Worm (Caenorhabditis elegans) whole organism, L4 larva: ENCODE data around the gene C50D2.6.

ENCODE experiments used
- F49E8.2 ChIP-seq: sonication (generic microtip); optimal IDR thresholded peaks from 2 replicates; lab custom pipeline; 2016; ENCODE audit warnings: missing compliant biosample characterization, mild to moderate bottlenecking, missing genetic modification characterization, borderline replicate concordance
- ces-1 ChIP-seq: fragments of 150-350 bp; sonication (generic microtip); optimal IDR thresholded peaks from 4 replicates; lab custom pipeline; 2014; ENCODE audit warnings: missing biosample characterization, missing genetic modification reagents, missing genetic modification characterization
- daf-12 ChIP-seq: fragments of 150-350 bp; optimal IDR thresholded peaks from 2 replicates; lab custom pipeline; 2014; ENCODE audit warnings: missing biosample characterization, missing genetic modification reagents, missing genetic modification characterization
- daf-16 ChIP-seq, 3 experiments: sonication (generic microtip); optimal IDR thresholded peaks; 2 replicates each; lab custom pipeline; 2016 to 2017; ENCODE audit warnings: missing genetic modification characterization in 3 of 3, missing genetic modification reagents in 3 of 3, mild to moderate bottlenecking in 2 of 3, missing compliant biosample characterization in 2 of 3, missing biosample characterization in 1 of 3, moderate library complexity in 1 of 3
- duxl-1 ChIP-seq: sonication (generic microtip); optimal IDR thresholded peaks from 2 replicates; lab custom pipeline; 2016; ENCODE audit warnings: mild to moderate bottlenecking, missing genetic modification characterization, moderate library complexity, missing compliant biosample characterization; ENCODE audit not compliant: poor library complexity
- lir-3 ChIP-seq: sonication (generic microtip); optimal IDR thresholded peaks from 2 replicates; lab custom pipeline; 2016; ENCODE audit warnings: mild to moderate bottlenecking, missing genetic modification characterization, missing compliant biosample characterization
- lsy-2 ChIP-seq, 2 experiments: fragments of 150-350 bp in 1 of 2; sonication (generic microtip) in 1 of 2; optimal IDR thresholded peaks; 2 replicates each; lab custom pipeline; 2014 to 2017; ENCODE audit warnings: missing biosample characterization in 2 of 2, missing genetic modification characterization in 2 of 2
- nhr-25 ChIP-seq: sonication (generic microtip); optimal IDR thresholded peaks from 2 replicates; lab custom pipeline; 2017; ENCODE audit warnings: missing genetic modification characterization, mild to moderate bottlenecking, missing compliant biosample characterization, antibody characterized with exemption, moderate library complexity, borderline replicate concordance; ENCODE audit not compliant: insufficient read depth
- nhr-76 ChIP-seq: fragments of 150-350 bp; optimal IDR thresholded peaks from 2 replicates; lab custom pipeline; 2014; ENCODE audit warnings: missing biosample characterization, missing genetic modification characterization
- nhr-77 ChIP-seq: fragments of 150-350 bp; optimal IDR thresholded peaks from 2 replicates; lab custom pipeline; 2014; ENCODE audit warnings: missing biosample characterization, missing genetic modification characterization
- pha-4 ChIP-seq, 2 experiments: fragments of 150-350 bp in 1 of 2; fragments of 200-800 bp in 1 of 2; sonication (Bioruptor generic) in 1 of 2; IDR thresholded peaks in 1 of 2; optimal IDR thresholded peaks in 1 of 2; 2 replicates each; pipeline versions ENCODE4 v1.3.6 to Lab custom; 2014 to 2022; ENCODE audit warnings: missing genetic modification characterization in 2 of 2, missing genetic modification reagents in 2 of 2, missing biosample characterization in 1 of 2, missing compliant biosample characterization in 1 of 2
- unc-62 ChIP-seq, 3 experiments: fragments of 150-350 bp in 1 of 3; sonication (generic microtip); optimal IDR thresholded peaks in 2 of 3; peaks in 1 of 3; 1 replicate in 1 of 3; 2 replicates in 2 of 3; lab custom pipeline; 2014 to 2017; ENCODE audit warnings: missing biosample characterization in 3 of 3, missing genetic modification characterization in 3 of 3, missing genetic modification reagents in 3 of 3, missing genotype in 1 of 3
- vab-7 ChIP-seq: fragments of 200-800 bp; sonication (Bioruptor generic); IDR thresholded peaks from 2 replicates; pipeline ENCODE4 v1.3.6; 2022; ENCODE audit warnings: missing genetic modification reagents, missing genetic modification characterization, missing compliant biosample characterization

DNA sequence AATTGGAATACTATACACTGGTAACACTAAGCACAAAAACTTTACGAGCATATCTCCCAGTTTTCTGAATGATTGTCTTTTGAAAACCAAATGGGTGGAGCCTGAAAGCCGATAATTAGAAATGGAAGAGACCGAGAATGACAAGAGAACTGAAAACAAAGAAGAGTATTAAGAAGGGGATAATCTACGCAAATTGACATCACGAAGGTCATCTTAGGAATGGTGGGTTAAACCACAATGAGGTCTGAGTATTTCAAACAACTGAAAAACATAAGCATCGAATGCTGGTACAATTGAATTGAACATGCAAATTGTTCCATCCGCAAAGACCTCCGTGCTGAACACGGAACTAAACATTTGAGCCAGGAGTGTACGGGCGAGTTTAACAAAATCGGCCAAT is 44.8 kb upstream of the C50D2.6 start, which contains the start of gene spp-24:
- TF ChIP-seq lir-3 (tag; lab: Kevin White, UChicago) (no peak), ces-1 (GFP tag; lab: Kevin White, UChicago) (no peak), vab-7 (GFP tag; lab: Robert Waterston, UW) (no peak), duxl-1 (tag; lab: Kevin White, UChicago) (no peak), nhr-77 (tag; lab: Kevin White, UChicago) (no peak), nhr-25 (tag; lab: Kevin White, UChicago) (no peak), F49E8.2 (no peak), daf-16 (GFP tag; optimal IDR thresholded peaks at IDR 0.05; lab: Kevin White, UChicago) (no peak), daf-16 (tag; optimal IDR thresholded peaks at IDR 0.05; lab: Kevin White, UChicago) (no peak), lsy-2 (tag; optimal IDR thresholded peaks at IDR 0.05; lab: Kevin White, UChicago) (no peak), unc-62 (GFP tag; optimal IDR thresholded peaks at IDR 0.05 in 1 of 2; lab: Kevin White, UChicago) (no peak), unc-62 (tag; optimal IDR thresholded peaks at IDR 0.05; lab: Kevin White, UChicago) (no peak), pha-4 (GFP tag; IDR thresholded peaks at IDR 0.05; lab: Robert Waterston, UW) (no peak), pha-4 (tag; optimal IDR thresholded peaks at IDR 0.05; lab: Kevin White, UChicago) (no peak), daf-12 (tag; lab: Kevin White, UChicago) (no peak), nhr-76 (tag; lab: Kevin White, UChicago) (no peak)
